Fruit fly (Drosophila melanogaster) whole organism: ENCODE results near the gene CG34155.

Experiments
- CG8478 ChIP-seq: fragments of >200 bp; optimal IDR thresholded peaks from 2 replicates; lab custom pipeline; 2018; ENCODE audit warnings: inconsistent platforms
- EcR ChIP-seq, 2 experiments: fragments of >200 bp; optimal IDR thresholded peaks; 2 replicates each; lab custom pipeline; 2017; ENCODE audit warnings: missing biosample characterization in 2 of 2, missing genetic modification characterization in 2 of 2, missing genetic modification reagents in 2 of 2
- pan ChIP-seq: fragments of >200 bp; optimal IDR thresholded peaks from 2 replicates; lab custom pipeline; 2017
- psq ChIP-seq: fragments of >200 bp; optimal IDR thresholded peaks from 2 replicates; lab custom pipeline; 2017
- usp ChIP-seq: fragments of >200 bp; optimal IDR thresholded peaks from 2 replicates; lab custom pipeline; 2017; ENCODE audit warnings: missing biosample characterization, missing genetic modification characterization, mixed read lengths

DNA sequence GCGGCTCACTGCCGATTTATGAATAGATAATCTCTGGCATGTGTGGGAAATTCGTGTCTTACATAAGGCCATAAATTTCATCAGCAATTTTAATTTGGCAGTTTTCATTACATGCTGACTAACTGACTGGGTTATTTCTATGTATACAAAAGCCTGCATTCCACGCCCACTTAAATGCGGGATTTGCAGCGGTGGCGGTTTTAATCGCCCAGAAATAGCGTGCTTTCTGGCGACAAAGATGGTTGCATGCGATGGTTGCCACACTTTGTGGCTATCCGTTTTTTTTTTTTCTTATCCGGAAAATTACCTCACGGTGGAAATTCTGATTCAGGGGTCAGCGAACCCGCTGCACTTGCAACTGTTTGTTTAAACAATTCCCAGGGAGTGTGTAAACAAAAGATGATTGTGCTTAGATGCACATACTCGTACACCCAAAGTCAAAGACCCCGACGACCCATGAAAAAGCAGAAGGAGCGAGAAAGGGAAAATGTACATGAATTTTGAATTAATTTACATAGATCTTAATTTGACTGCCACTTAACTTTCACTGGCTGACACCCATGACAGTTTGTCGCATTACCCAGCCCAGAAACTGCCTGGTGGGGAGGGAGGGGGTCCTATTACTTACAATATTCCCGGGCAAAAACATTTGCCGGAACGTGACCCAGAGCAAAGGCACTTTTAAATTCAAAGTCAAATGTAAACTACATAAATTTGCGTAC, 6.3 kb upstream of the CG34155 start:
- TF ChIP-seq psq (lab: Kevin White, UChicago) (no peak), usp (GFP tag; lab: Kevin White, UChicago) (no peak), pan (lab: Kevin White, UChicago) (no peak), EcR (GFP tag; optimal IDR thresholded peaks at IDR 0.05; lab: Kevin White, UChicago) (peak in 1 of 2 experiments; percentile 42), CG8478 (lab: Kevin White, UChicago) (no peak)
